Worm (Caenorhabditis elegans) whole organism, L4 larva: ENCODE measurements around the gene srx-31.

ENCODE experiments used
- T20F7.1 ChIP-seq: fragments of 200-800 bp; sonication (Bioruptor generic); optimal IDR thresholded peaks from 2 replicates; lab custom pipeline; 2018; ENCODE audit warnings: mild to moderate bottlenecking, missing genetic modification characterization, missing compliant biosample characterization
- Y105C5A.15 ChIP-seq: fragments of 200-800 bp; sonication (Bioruptor generic); IDR thresholded peaks from 2 replicates; pipeline ENCODE4 v1.3.6; 2022; ENCODE audit warnings: missing genetic modification characterization, missing compliant biosample characterization
- aha-1 ChIP-seq: fragments of 150-350 bp; peaks from one replicate; lab custom pipeline; 2014; ENCODE audit warnings: missing biosample characterization, missing genetic modification characterization
- ama-1 ChIP-seq: fragments of 150-350 bp; optimal IDR thresholded peaks from 2 replicates; lab custom pipeline; 2014; ENCODE audit warnings: inconsistent platforms, mixed read lengths
- ceh-28 ChIP-seq: fragments of 150-350 bp; optimal IDR thresholded peaks from 2 replicates; lab custom pipeline; 2014; ENCODE audit warnings: missing biosample characterization, missing genetic modification reagents, missing genetic modification characterization
- ces-1 ChIP-seq: fragments of 150-350 bp; sonication (generic microtip); optimal IDR thresholded peaks from 4 replicates; lab custom pipeline; 2014; ENCODE audit warnings: missing biosample characterization, missing genetic modification reagents, missing genetic modification characterization
- ctbp-1 ChIP-seq: fragments of 200-800 bp; sonication (Bioruptor generic); IDR thresholded peaks from 2 replicates; pipeline ENCODE4 v1.3.6; 2022; ENCODE audit warnings: missing genetic modification reagents, missing genetic modification characterization, missing compliant biosample characterization
- dve-1 ChIP-seq: sonication (generic microtip); optimal IDR thresholded peaks from 2 replicates; lab custom pipeline; 2017; ENCODE audit warnings: antibody characterized with exemption, mild to moderate bottlenecking, missing genetic modification characterization, missing compliant biosample characterization; ENCODE audit not compliant: insufficient read depth
- fkh-10 ChIP-seq: fragments of 150-350 bp; optimal IDR thresholded peaks from 2 replicates; lab custom pipeline; 2014; ENCODE audit warnings: missing biosample characterization, missing genetic modification reagents, missing genetic modification characterization
- gei-8 ChIP-seq: fragments of 200-800 bp; sonication (Bioruptor generic); optimal IDR thresholded peaks from 2 replicates; lab custom pipeline; 2018; ENCODE audit warnings: mild to moderate bottlenecking, missing genetic modification characterization, missing compliant biosample characterization
- jun-1 ChIP-seq: fragments of 150-350 bp; optimal IDR thresholded peaks from 2 replicates; lab custom pipeline; 2014; ENCODE audit warnings: missing biosample characterization, missing genetic modification reagents, missing genetic modification characterization
- lin-1 ChIP-seq: fragments of 200-800 bp; sonication (Bioruptor generic); IDR thresholded peaks from 2 replicates; pipeline ENCODE4 v1.3.6; 2022; ENCODE audit warnings: missing genetic modification reagents, missing genetic modification characterization, missing compliant biosample characterization
- lin-13 ChIP-seq: fragments of 150-350 bp; optimal IDR thresholded peaks from 2 replicates; lab custom pipeline; 2014; ENCODE audit warnings: missing biosample characterization, missing genetic modification reagents, missing genetic modification characterization
- lir-3 ChIP-seq: sonication (generic microtip); optimal IDR thresholded peaks from 2 replicates; lab custom pipeline; 2016; ENCODE audit warnings: mild to moderate bottlenecking, missing genetic modification characterization, missing compliant biosample characterization
- lsy-2 ChIP-seq, 2 experiments: fragments of 150-350 bp in 1 of 2; sonication (generic microtip) in 1 of 2; optimal IDR thresholded peaks; 2 replicates each; lab custom pipeline; 2014 to 2017; ENCODE audit warnings: missing biosample characterization in 2 of 2, missing genetic modification characterization in 2 of 2
- mep-1 ChIP-seq: fragments of 150-350 bp; sonication (generic microtip); optimal IDR thresholded peaks from 3 replicates; lab custom pipeline; 2014; ENCODE audit warnings: missing biosample characterization, missing genetic modification characterization
- mes-2 ChIP-seq: sonication (generic microtip); optimal IDR thresholded peaks from 2 replicates; lab custom pipeline; 2016; ENCODE audit warnings: missing genotype, mild to moderate bottlenecking, missing genetic modification characterization, missing compliant biosample characterization; ENCODE audit not compliant: poor library complexity, severe bottlenecking
- mxl-2 ChIP-seq: fragments of 200-800 bp; sonication (Bioruptor generic); conservative IDR thresholded peaks from 2 replicates; pipeline ENCODE4 v1.3.6; 2022; ENCODE audit warnings: missing genetic modification reagents, missing genetic modification characterization, missing compliant biosample characterization
- nhr-25 ChIP-seq: sonication (generic microtip); optimal IDR thresholded peaks from 2 replicates; lab custom pipeline; 2017; ENCODE audit warnings: missing genetic modification characterization, mild to moderate bottlenecking, missing compliant biosample characterization, antibody characterized with exemption, moderate library complexity, borderline replicate concordance; ENCODE audit not compliant: insufficient read depth
- nhr-41 ChIP-seq: fragments of 200-800 bp; sonication (Bioruptor generic); IDR thresholded peaks from 2 replicates; pipeline ENCODE4 v1.3.6; 2022; ENCODE audit warnings: missing genetic modification reagents, missing genetic modification characterization, missing compliant biosample characterization
- nhr-6 ChIP-seq: fragments of 150-350 bp; optimal IDR thresholded peaks from 2 replicates; lab custom pipeline; 2014; ENCODE audit warnings: missing biosample characterization, missing genetic modification characterization
- nhr-77 ChIP-seq: fragments of 150-350 bp; optimal IDR thresholded peaks from 2 replicates; lab custom pipeline; 2014; ENCODE audit warnings: missing biosample characterization, missing genetic modification characterization
- rbr-2 ChIP-seq: sonication (generic microtip); optimal IDR thresholded peaks from 2 replicates; lab custom pipeline; 2016; ENCODE audit warnings: missing genotype, missing genetic modification characterization, missing compliant biosample characterization
- snpc-4 ChIP-seq: fragments of 150-350 bp; optimal IDR thresholded peaks from 2 replicates; lab custom pipeline; 2014; ENCODE audit warnings: missing biosample characterization, missing genetic modification characterization
- unc-130 ChIP-seq: sonication (generic microtip); optimal IDR thresholded peaks from 2 replicates; lab custom pipeline; 2016; ENCODE audit warnings: missing genetic modification reagents, missing genetic modification characterization, missing compliant biosample characterization
- unc-39 ChIP-seq: sonication (generic microtip); optimal IDR thresholded peaks from 2 replicates; lab custom pipeline; 2017; ENCODE audit warnings: missing biosample characterization, missing genetic modification characterization
- unc-62 ChIP-seq, 3 experiments: fragments of 150-350 bp in 1 of 3; sonication (generic microtip); optimal IDR thresholded peaks in 2 of 3; peaks in 1 of 3; 1 replicate in 1 of 3; 2 replicates in 2 of 3; lab custom pipeline; 2014 to 2017; ENCODE audit warnings: missing biosample characterization in 3 of 3, missing genetic modification characterization in 3 of 3, missing genetic modification reagents in 3 of 3, missing genotype in 1 of 3
- zip-2 ChIP-seq: fragments of 150-350 bp; optimal IDR thresholded peaks from 2 replicates; lab custom pipeline; 2014; ENCODE audit warnings: missing biosample characterization, missing genetic modification characterization
- ztf-7 ChIP-seq: fragments of 150-350 bp; optimal IDR thresholded peaks from 2 replicates; lab custom pipeline; 2014; ENCODE audit warnings: missing biosample characterization, missing genetic modification characterization

The srx-31 gene

ce11 chrV:810281-810862, 12.4 kb downstream of the srx-31 start, which contains the start of gene R13D11.4:
Gene R13D11.4 (plus strand): TSS chrV:810812.
- TF ChIP-seq ama-1 (lab: Kevin White, UChicago) (no peak), ctbp-1 (0 out of 2 replicates have a peak, but pooled peaks have one; percentile 29), rbr-2 (tag; lab: Kevin White, UChicago) (peak; percentile 25), dve-1 (tag; lab: Kevin White, UChicago) (no peak), ces-1 (GFP tag; lab: Kevin White, UChicago) (peak; percentile 29), fkh-10 (GFP tag; lab: Kevin White, UChicago) (peak; percentile 27), aha-1 (tag; lab: Kevin White, UChicago) (no peak)
- TF ChIP-seq, all 104 proteins: peak for 4

ce11 chrV:808260-808659, 14.6 kb downstream of the srx-31 start:
- no peak for TF ChIP-seq mep-1 (tag; lab: Kevin White, UChicago)
- no peak for TF ChIP-seq lin-1 (GFP tag; lab: Robert Waterston, UW)
- TF ChIP-seq unc-62 (GFP tag; optimal IDR thresholded peaks at IDR 0.05 in 1 of 2; lab: Kevin White, UChicago), result peak in 1 of 2 experiments; percentile 90
- no peak for TF ChIP-seq unc-62 (tag; optimal IDR thresholded peaks at IDR 0.05; lab: Kevin White, UChicago)

- TF ChIP-seq mxl-2 (GFP tag; lab: Robert Waterston, UW) (no peak), aha-1 (tag; lab: Kevin White, UChicago) (peak; percentile 66), unc-62 (GFP tag; optimal IDR thresholded peaks at IDR 0.05 in 1 of 2; lab: Kevin White, UChicago) (peak in 1 of 2 experiments; percentile 91), unc-62 (tag; optimal IDR thresholded peaks at IDR 0.05; lab: Kevin White, UChicago) (no peak), unc-39 (no peak)
Observed at ce11 chrV:804485-804884, 18.3 kb downstream of the srx-31 start, which contains the start of gene nhr-270. Gene nhr-270 (minus strand): TSS chrV:804741.

ce11 chrV:803472-803871, 19.4 kb downstream of the srx-31 start:
- no peak for TF ChIP-seq snpc-4
- TF ChIP-seq aha-1 (tag; lab: Kevin White, UChicago), result peak; percentile 92

- no peak for TF ChIP-seq lsy-2 (tag; optimal IDR thresholded peaks at IDR 0.05; lab: Kevin White, UChicago)
- no peak for TF ChIP-seq nhr-6
- TF ChIP-seq aha-1 (tag; lab: Kevin White, UChicago), result peak; percentile 96
- TF ChIP-seq mes-2, result no peak
- TF ChIP-seq Y105C5A.15 (GFP tag; lab: Robert Waterston, UW), result no peak
- no peak for TF ChIP-seq lir-3
Observed at ce11 chrV:802726-803125, 20.1 kb downstream of the srx-31 start.

- no peak for TF ChIP-seq nhr-77 (tag; lab: Kevin White, UChicago)
- peak; percentile 94 for TF ChIP-seq aha-1 (tag; lab: Kevin White, UChicago)
Observed at ce11 chrV:801555-802060, 21.2 kb downstream of the srx-31 start.

- TF ChIP-seq ceh-28 (no peak), lin-1 (GFP tag; lab: Robert Waterston, UW) (no peak), jun-1 (tag; lab: Kevin White, UChicago) (no peak), nhr-25 (tag; lab: Kevin White, UChicago) (no peak), T20F7.1 (GFP tag; lab: Kevin White, UChicago) (no peak), zip-2 (no peak), gei-8 (GFP tag; lab: Kevin White, UChicago) (no peak), ztf-7 (tag; lab: Kevin White, UChicago) (no peak), unc-130 (GFP tag; lab: Kevin White, UChicago) (no peak), nhr-41 (GFP tag; lab: Robert Waterston, UW) (no peak), lin-13 (no peak)
- TF ChIP-seq, all 104 proteins: peak for 0
Observed at ce11 chrV:800271-800670, 22.6 kb downstream of the srx-31 start.
